Worm (Caenorhabditis elegans): ENCODE data around the gene rips-1.

DNA sequence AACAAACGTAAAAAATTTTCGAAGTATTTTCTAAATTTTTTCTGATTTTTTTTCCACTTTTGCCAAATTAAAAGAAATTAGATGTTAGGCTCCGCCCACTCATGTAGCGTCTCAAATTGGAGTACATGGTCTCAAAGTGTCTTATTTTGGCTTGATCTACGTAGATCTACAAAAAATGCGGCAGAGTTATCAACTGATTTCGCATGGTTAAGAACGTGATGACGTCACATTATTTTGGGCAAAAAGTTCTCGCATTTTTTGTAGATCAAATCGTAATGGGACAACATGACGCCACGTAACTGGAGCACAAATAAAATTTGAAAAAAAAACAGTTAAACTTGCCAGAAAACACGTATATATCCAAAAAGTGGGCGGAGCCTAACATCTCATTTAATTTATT, 10.0 kb upstream of the rips-1 start:
- TF ChIP-seq nhr-10 (tag; optimal IDR thresholded peaks at IDR 0.05) (no peak), zag-1 (tag; optimal IDR thresholded peaks at IDR 0.05) (no peak), nhr-237 (tag; optimal IDR thresholded peaks at IDR 0.05) (no peak), lin-13 (GFP tag; optimal IDR thresholded peaks at IDR 0.05) (no peak), nhr-25 (tag; optimal IDR thresholded peaks at IDR 0.05) (no peak), elt-1 (tag; optimal IDR thresholded peaks at IDR 0.05) (no peak)
